Worm (Caenorhabditis elegans): ENCODE results near the gene R11F4.1.

DNA sequence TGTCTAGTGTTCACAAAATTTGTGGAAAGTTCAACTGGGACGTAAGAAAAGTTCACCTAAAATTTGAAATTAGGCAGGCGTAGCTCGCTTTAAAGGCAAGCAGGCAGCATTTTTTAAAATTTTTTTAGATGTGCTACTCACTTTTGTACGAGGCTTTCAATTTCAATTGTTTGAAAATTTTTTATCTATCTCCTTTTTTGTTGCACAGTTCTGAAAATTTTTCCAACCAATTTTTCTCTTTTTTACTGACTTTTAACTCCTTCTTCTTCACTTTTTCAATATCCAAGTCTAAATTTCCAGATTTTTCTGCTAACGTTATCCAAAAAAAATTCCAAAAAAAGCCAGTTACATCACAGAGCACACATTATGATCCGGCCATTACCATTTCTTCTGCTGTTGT, 24.5 kb upstream of the R11F4.1 start, which contains the start of gene W06A11.1:
- TF ChIP-seq T22C8.4 (GFP tag; IDR thresholded peaks at IDR 0.05) (no peak), med-1 (GFP tag; optimal IDR thresholded peaks at IDR 0.05; ENCODE audit: insufficient read depth) (no peak), ref-1 (GFP tag; conservative IDR thresholded peaks at IDR 0.05) (no peak)
